Worm (Caenorhabditis elegans) whole organism, early embryonic: ENCODE data around the gene cebp-1.

Source experiments
- F13C5.2 ChIP-seq: sonication (generic microtip); optimal IDR thresholded peaks from 2 replicates; lab custom pipeline; 2017; ENCODE audit warnings: mild to moderate bottlenecking, missing genetic modification characterization, inconsistent platforms, missing compliant biosample characterization
- aly-1 ChIP-seq: sonication (generic microtip); optimal IDR thresholded peaks from 2 replicates; lab custom pipeline; 2016; ENCODE audit warnings: missing genetic modification characterization, missing compliant biosample characterization
- ama-1 ChIP-seq: fragments of 150-350 bp; optimal IDR thresholded peaks from 2 replicates; lab custom pipeline; 2014
- pes-1 ChIP-seq: fragments of 200-800 bp; sonication (Bioruptor generic); IDR thresholded peaks from 2 replicates; pipeline ENCODE4 v1.3.6; 2022; ENCODE audit warnings: missing genetic modification reagents, missing genetic modification characterization, missing compliant biosample characterization
- scrt-1 ChIP-seq: fragments of 200-800 bp; sonication (Bioruptor generic); IDR thresholded peaks from 2 replicates; pipeline ENCODE4 v1.3.6; 2022; ENCODE audit warnings: missing genetic modification characterization, missing compliant biosample characterization
- tbx-37 ChIP-seq: fragments of 200-800 bp; sonication (Bioruptor generic); conservative IDR thresholded peaks from 2 replicates; pipeline ENCODE4 v1.3.6; 2022; ENCODE audit warnings: missing genetic modification reagents, missing genetic modification characterization, missing compliant biosample characterization

DNA sequence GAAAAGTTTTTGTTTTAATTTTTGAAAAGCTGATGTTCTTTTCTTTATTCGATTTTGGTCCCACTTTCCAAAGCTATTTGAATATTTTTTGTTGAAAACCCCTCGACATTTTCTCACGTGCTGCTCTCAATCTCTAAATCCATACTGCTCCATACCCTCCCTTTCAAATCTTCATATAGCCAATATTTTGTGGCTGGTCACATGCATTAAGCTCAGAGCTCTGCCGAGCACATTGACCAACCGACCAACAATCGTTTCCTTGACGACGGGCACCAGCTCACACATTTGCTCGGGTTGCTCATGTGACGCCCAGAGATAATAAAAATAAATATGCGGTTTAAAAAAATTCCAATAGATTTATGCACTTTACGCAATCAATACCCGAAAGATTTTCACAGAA, 14.7 kb downstream of the cebp-1 start:
- no peak for TF ChIP-seq ama-1 (lab: Kevin White, UChicago)
- TF ChIP-seq tbx-37: no peak
- TF ChIP-seq F13C5.2 (tag; lab: Kevin White, UChicago): no peak
- TF ChIP-seq aly-1: no peak
- no peak for TF ChIP-seq pes-1 (GFP tag; lab: Robert Waterston, UW)
- TF ChIP-seq scrt-1 (GFP tag; lab: Robert Waterston, UW): no peak
